Fruit fly (Drosophila melanogaster) whole organism, embryonic: ENCODE measurements around the gene Slimp.
A peak's percentile ranks its signal among the peaks of the same experiment; 100 is the strongest.

Source experiments
- Adf1 ChIP-seq: fragments of 200-800 bp; sonication (Bioruptor generic); IDR thresholded peaks from 2 replicates; pipeline ENCODE4 v1.3.6; 2022; ENCODE audit warnings: missing biosample characterization, missing genetic modification characterization
- BEAF-32 ChIP-seq: fragments of 200-800 bp; sonication (Bioruptor generic); optimal IDR thresholded peaks from 3 replicates; lab custom pipeline; 2017; ENCODE audit warnings: missing biosample characterization, missing genetic modification characterization, mild to moderate bottlenecking, moderate library complexity, missing genetic modification reagents
- CG10267 ChIP-seq: fragments of 200-800 bp; sonication (Bioruptor generic); optimal IDR thresholded peaks from 2 replicates; lab custom pipeline; 2018; ENCODE audit warnings: missing biosample characterization, mild to moderate bottlenecking, missing genetic modification characterization, moderate library complexity
- CG11504 ChIP-seq: fragments of 200-800 bp; sonication (Bioruptor generic); optimal IDR thresholded peaks from 3 replicates; lab custom pipeline; 2019; ENCODE audit warnings: missing biosample characterization, mild to moderate bottlenecking, missing genetic modification characterization, moderate library complexity
- CG12391 ChIP-seq: fragments of 200-800 bp; sonication (Bioruptor generic); optimal IDR thresholded peaks from 3 replicates; lab custom pipeline; 2018; ENCODE audit warnings: missing biosample characterization, mild to moderate bottlenecking, missing genetic modification characterization, moderate library complexity
- CG14860 ChIP-seq: fragments of 200-800 bp; sonication (Bioruptor generic); IDR thresholded peaks from 3 replicates; pipeline ENCODE4 v1.3.6; 2022; ENCODE audit warnings: missing biosample characterization, missing genetic modification characterization; ENCODE audit not compliant: partially characterized antibody
- CG2129 ChIP-seq: fragments of 200-800 bp; sonication (Bioruptor generic); IDR thresholded peaks from 2 replicates; pipeline ENCODE4 v1.3.6; 2022; ENCODE audit warnings: missing biosample characterization, missing genetic modification characterization; ENCODE audit not compliant: partially characterized antibody
- CG2199 ChIP-seq: fragments of 200-800 bp; sonication (Bioruptor generic); IDR thresholded peaks from 3 replicates; pipeline ENCODE4 v1.3.6; 2022; ENCODE audit warnings: missing biosample characterization, missing genetic modification characterization
- CG32767 ChIP-seq: fragments of 200-800 bp; sonication (Bioruptor generic); IDR thresholded peaks from 2 replicates; pipeline ENCODE4 v1.3.6; 2022; ENCODE audit warnings: missing biosample characterization, missing genetic modification characterization
- CG3281 ChIP-seq: fragments of 200-800 bp; sonication (Bioruptor generic); optimal IDR thresholded peaks from 3 replicates; lab custom pipeline; 2017; ENCODE audit warnings: missing biosample characterization, mild to moderate bottlenecking, missing genetic modification characterization
- CG34224 ChIP-seq: fragments of 200-800 bp; sonication (Bioruptor generic); IDR thresholded peaks from 3 replicates; pipeline ENCODE4 v1.3.6; 2022; ENCODE audit warnings: missing biosample characterization, missing genetic modification characterization; ENCODE audit not compliant: partially characterized antibody
- CG4360 ChIP-seq: fragments of 200-800 bp; sonication (Bioruptor generic); IDR thresholded peaks from 2 replicates; pipeline ENCODE4 v1.3.6; 2022; ENCODE audit warnings: missing biosample characterization, missing genetic modification characterization
- CG6765 ChIP-seq: fragments of 200-800 bp; sonication (Bioruptor generic); optimal IDR thresholded peaks from 3 replicates; lab custom pipeline; 2017; ENCODE audit warnings: missing biosample characterization, mild to moderate bottlenecking, missing genetic modification characterization
- CG6813 ChIP-seq: fragments of 200-800 bp; sonication (Bioruptor generic); optimal IDR thresholded peaks from 2 replicates; lab custom pipeline; 2017; ENCODE audit warnings: missing biosample characterization, missing genetic modification characterization, mild to moderate bottlenecking, moderate library complexity, missing genetic modification reagents
- D19B ChIP-seq: fragments of 200-800 bp; sonication (Bioruptor generic); optimal IDR thresholded peaks from 2 replicates; lab custom pipeline; 2017; ENCODE audit warnings: missing biosample characterization, mild to moderate bottlenecking, missing genetic modification characterization
- Dfd ChIP-seq, 2 experiments: fragments of >200 bp; optimal IDR thresholded peaks; 2 replicates each; lab custom pipeline; 2017; ENCODE audit warnings: missing biosample characterization in 2 of 2, missing genetic modification characterization in 2 of 2
- Fer3 ChIP-seq: fragments of 200-800 bp; sonication (Bioruptor generic); optimal IDR thresholded peaks from 2 replicates; lab custom pipeline; 2018; ENCODE audit warnings: missing biosample characterization, mild to moderate bottlenecking, missing genetic modification characterization, moderate library complexity
- HLH3B ChIP-seq: fragments of 200-800 bp; sonication (Bioruptor generic); IDR thresholded peaks from 2 replicates; pipeline ENCODE4 v1.3.6; 2022; ENCODE audit warnings: missing biosample characterization, missing genetic modification characterization
- Hand ChIP-seq: fragments of 200-800 bp; sonication (Bioruptor generic); optimal IDR thresholded peaks from 2 replicates; lab custom pipeline; 2017; ENCODE audit warnings: mild to moderate bottlenecking, missing biosample characterization, missing genetic modification reagents, missing genetic modification characterization
- Hsf ChIP-seq: fragments of 200-800 bp; sonication (Bioruptor generic); optimal IDR thresholded peaks from 3 replicates; lab custom pipeline; 2016; ENCODE audit warnings: missing biosample characterization, missing genetic modification characterization
- Meics ChIP-seq: fragments of 200-800 bp; sonication (Bioruptor generic); optimal IDR thresholded peaks from 2 replicates; lab custom pipeline; 2017; ENCODE audit warnings: missing biosample characterization, mild to moderate bottlenecking, missing genetic modification characterization
- NK7.1 ChIP-seq: fragments of 200-800 bp; sonication (Bioruptor generic); optimal IDR thresholded peaks from 3 replicates; lab custom pipeline; 2016; ENCODE audit warnings: missing biosample characterization, missing genetic modification characterization
- Oli ChIP-seq: fragments of 200-800 bp; sonication (Bioruptor generic); optimal IDR thresholded peaks from 2 replicates; lab custom pipeline; 2018; ENCODE audit warnings: missing biosample characterization, mild to moderate bottlenecking, missing genetic modification characterization, moderate library complexity
- Opbp ChIP-seq: fragments of 200-800 bp; sonication (Bioruptor generic); IDR thresholded peaks from 3 replicates; pipeline ENCODE4 v1.3.6; 2022; ENCODE audit warnings: missing biosample characterization, missing genetic modification characterization; ENCODE audit not compliant: partially characterized antibody
- Sox100B ChIP-seq: fragments of 200-800 bp; sonication (Bioruptor generic); optimal IDR thresholded peaks from 3 replicates; lab custom pipeline; 2018; ENCODE audit warnings: missing biosample characterization, mild to moderate bottlenecking, missing genetic modification characterization
- Sry-β ChIP-seq: fragments of 200-800 bp; sonication (Bioruptor generic); optimal IDR thresholded peaks from 2 replicates; lab custom pipeline; 2018; ENCODE audit warnings: missing biosample characterization, mild to moderate bottlenecking, missing genetic modification characterization, moderate library complexity
- Tbp ChIP-seq: fragments of >200 bp; optimal IDR thresholded peaks from 2 replicates; lab custom pipeline; 2018; ENCODE audit warnings: missing biosample characterization, missing genetic modification characterization
- abd-A ChIP-seq: fragments of 200-800 bp; sonication (Bioruptor generic); optimal IDR thresholded peaks from 3 replicates; lab custom pipeline; 2019; ENCODE audit warnings: missing biosample characterization, mild to moderate bottlenecking, missing genetic modification characterization, moderate library complexity
- ac ChIP-seq: fragments of 200-800 bp; sonication (Bioruptor generic); optimal IDR thresholded peaks from 3 replicates; lab custom pipeline; 2017; ENCODE audit warnings: missing biosample characterization, mild to moderate bottlenecking, missing genetic modification characterization
- ap ChIP-seq: fragments of 200-800 bp; sonication (Bioruptor generic); IDR thresholded peaks from 2 replicates; pipeline ENCODE4 v1.3.6; 2022; ENCODE audit warnings: missing biosample characterization, missing genetic modification characterization
- ash1 ChIP-seq: fragments of 200-800 bp; sonication (Bioruptor generic); optimal IDR thresholded peaks from 2 replicates; lab custom pipeline; 2018; ENCODE audit warnings: missing biosample characterization, mild to moderate bottlenecking, missing genetic modification characterization
- bbx ChIP-seq: fragments of 200-800 bp; sonication (Bioruptor generic); IDR thresholded peaks from 2 replicates; pipeline ENCODE4 v1.3.6; 2022; ENCODE audit warnings: missing biosample characterization, missing genetic modification characterization; ENCODE audit not compliant: partially characterized antibody
- corto ChIP-seq: fragments of 200-800 bp; sonication (Bioruptor generic); optimal IDR thresholded peaks from 2 replicates; lab custom pipeline; 2016; ENCODE audit warnings: missing biosample characterization, mild to moderate bottlenecking, missing genetic modification characterization, moderate library complexity
- crol ChIP-seq: fragments of 200-800 bp; sonication (Bioruptor generic); IDR thresholded peaks from 2 replicates; pipeline ENCODE4 v1.3.6; 2022; ENCODE audit warnings: missing biosample characterization, missing genetic modification characterization
- dan ChIP-seq: fragments of 200-800 bp; sonication (Bioruptor generic); IDR thresholded peaks from 2 replicates; pipeline ENCODE4 v1.3.6; 2022; ENCODE audit warnings: missing biosample characterization, missing genetic modification characterization
- dm ChIP-seq: fragments of 200-800 bp; sonication (Bioruptor generic); optimal IDR thresholded peaks from 3 replicates; lab custom pipeline; 2016; ENCODE audit warnings: missing biosample characterization, missing genetic modification characterization
- dmrt99B ChIP-seq: fragments of 200-800 bp; sonication (Bioruptor generic); optimal IDR thresholded peaks from 2 replicates; lab custom pipeline; 2018; ENCODE audit warnings: missing biosample characterization, mild to moderate bottlenecking, missing genetic modification characterization, moderate library complexity
- en ChIP-seq: fragments of 200-800 bp; sonication (Bioruptor generic); optimal IDR thresholded peaks from 2 replicates; lab custom pipeline; 2016; ENCODE audit warnings: missing biosample characterization, missing genetic modification characterization
- gsb-n ChIP-seq: fragments of 200-800 bp; sonication (Bioruptor generic); optimal IDR thresholded peaks from 3 replicates; lab custom pipeline; 2018; ENCODE audit warnings: missing biosample characterization, mild to moderate bottlenecking, missing genetic modification characterization
- her ChIP-seq: fragments of 200-800 bp; sonication (Bioruptor generic); optimal IDR thresholded peaks from 2 replicates; lab custom pipeline; 2016; ENCODE audit warnings: missing biosample characterization, missing genetic modification characterization
- jigr1 ChIP-seq: fragments of 200-800 bp; sonication (Bioruptor generic); IDR thresholded peaks from 3 replicates; pipeline ENCODE4 v1.3.6; 2022; ENCODE audit warnings: missing biosample characterization, missing genetic modification characterization
- lmd ChIP-seq: fragments of 200-800 bp; sonication (Bioruptor generic); IDR thresholded peaks from 2 replicates; pipeline ENCODE4 v1.3.6; 2022; ENCODE audit warnings: missing biosample characterization, missing genetic modification characterization
- lov ChIP-seq, 2 experiments: fragments of 200-800 bp in 1 of 2; fragments of >200 bp in 1 of 2; sonication (Bioruptor generic) in 1 of 2; IDR thresholded peaks in 1 of 2; optimal IDR thresholded peaks in 1 of 2; 2 replicates in 1 of 2; 3 replicates in 1 of 2; pipeline versions ENCODE4 v1.3.6 to Lab custom; 2017 to 2022; ENCODE audit warnings: missing biosample characterization in 1 of 2, missing genetic modification characterization in 1 of 2
- onecut ChIP-seq: fragments of 200-800 bp; sonication (Bioruptor generic); IDR thresholded peaks from 2 replicates; pipeline ENCODE4 v1.3.6; 2022; ENCODE audit warnings: missing biosample characterization, missing genetic modification characterization
- pan ChIP-seq, 4 experiments: fragments of >200 bp in 3 of 4; fragments of 200-800 bp in 1 of 4; sonication (Bioruptor generic) in 1 of 4; optimal IDR thresholded peaks in 3 of 4; IDR thresholded peaks in 1 of 4; 2 replicates each; pipeline versions ENCODE4 v1.3.6 to Lab custom; 2017 to 2022; ENCODE audit warnings: missing biosample characterization in 2 of 4, missing genetic modification characterization in 2 of 4, mixed read lengths in 1 of 4
- slou ChIP-seq: fragments of 200-800 bp; sonication (Bioruptor generic); optimal IDR thresholded peaks from 3 replicates; lab custom pipeline; 2016; ENCODE audit warnings: missing biosample characterization, missing genetic modification characterization
- sug ChIP-seq: fragments of 200-800 bp; optimal IDR thresholded peaks from 2 replicates; lab custom pipeline; 2019; ENCODE audit warnings: missing biosample characterization, mild to moderate bottlenecking, missing genetic modification characterization, moderate library complexity
- tll ChIP-seq, 2 experiments: fragments of 200-800 bp in 1 of 2; fragments of >200 bp in 1 of 2; sonication (Bioruptor generic) in 1 of 2; optimal IDR thresholded peaks; 2 replicates each; lab custom pipeline; 2017 to 2019; ENCODE audit warnings: missing biosample characterization in 2 of 2, missing genetic modification characterization in 2 of 2, mild to moderate bottlenecking in 1 of 2, moderate library complexity in 1 of 2
- unpg ChIP-seq: fragments of 200-800 bp; sonication (Bioruptor generic); optimal IDR thresholded peaks from 3 replicates; lab custom pipeline; 2018; ENCODE audit warnings: missing biosample characterization, mild to moderate bottlenecking, missing genetic modification characterization, moderate library complexity
- yki ChIP-seq: fragments of >200 bp; optimal IDR thresholded peaks from 3 replicates; lab custom pipeline; 2018

Slimp gene

DNA sequence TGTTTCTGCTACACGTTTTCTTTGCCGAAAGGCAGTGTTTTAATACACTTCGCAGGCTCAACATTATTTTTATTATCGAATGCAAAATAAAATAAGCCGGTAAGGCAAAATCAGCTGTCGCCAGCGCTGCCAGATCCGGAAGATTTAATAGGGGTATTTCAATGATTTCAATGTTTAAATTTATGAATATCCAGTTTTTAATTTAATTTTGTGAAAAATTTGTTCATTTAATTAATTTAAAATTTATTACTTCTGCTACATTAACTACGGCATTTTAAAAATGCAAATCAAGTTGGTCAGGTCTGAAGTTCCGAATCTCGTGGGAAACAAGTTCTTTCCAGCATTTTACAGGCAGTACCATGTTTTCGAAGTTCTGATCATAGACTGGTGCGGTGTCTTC is at the start of gene Slimp (continued):
- TF ChIP-seq HLH3B (GFP tag; lab: Robert Waterston, UW) (no peak), Tbp (GFP tag; lab: Kevin White, UChicago) (no peak), unpg (peak; percentile 11), CG14860 (GFP tag; lab: Robert Waterston, UW) (no peak), Meics (peak; percentile 17), CG2199 (GFP tag; lab: Robert Waterston, UW) (no peak), Fer3 (tag; lab: Kevin White, UChicago) (peak; percentile 5), CG12391 (tag; lab: Kevin White, UChicago) (peak; percentile 40), CG32767 (GFP tag; lab: Robert Waterston, UW) (no peak), abd-A (tag; lab: Kevin White, UChicago) (no peak), slou (GFP tag; lab: Kevin White, UChicago) (no peak), ac (GFP tag; lab: Kevin White, UChicago) (no peak), CG34224 (GFP tag; lab: Robert Waterston, UW) (no peak), lov (optimal IDR thresholded peaks at IDR 0.05; lab: Kevin White, UChicago) (no peak), lov (GFP tag; IDR thresholded peaks at IDR 0.05; lab: Robert Waterston, UW) (no peak), Hsf (peak; percentile 7), tll (GFP tag; optimal IDR thresholded peaks at IDR 0.05; lab: Kevin White, UChicago) (no peak), CG10267 (peak; percentile 21), CG3281 (GFP tag; lab: Kevin White, UChicago) (peak; percentile 6), Opbp (0 out of 3 replicates have a peak, but pooled peaks have one; percentile 46), Adf1 (GFP tag; lab: Robert Waterston, UW) (no peak), crol (GFP tag; lab: Robert Waterston, UW) (no peak), Hand (GFP tag; lab: Kevin White, UChicago) (no peak), onecut (GFP tag; lab: Robert Waterston, UW) (no peak), Sox100B (GFP tag; lab: Kevin White, UChicago) (no peak), D19B (GFP tag; lab: Kevin White, UChicago) (no peak), lmd (GFP tag; lab: Robert Waterston, UW) (no peak), dmrt99B (tag; lab: Kevin White, UChicago) (no peak), CG11504 (tag; lab: Kevin White, UChicago) (peak; percentile 33), CG6765 (GFP tag; lab: Kevin White, UChicago) (no peak), yki (lab: Kevin White, UChicago) (no peak), Oli (tag; lab: Kevin White, UChicago) (no peak), Dfd (GFP tag; optimal IDR thresholded peaks at IDR 0.05; lab: Kevin White, UChicago) (no peak), NK7.1 (GFP tag; lab: Kevin White, UChicago) (no peak), corto (no peak), bbx (GFP tag; lab: Robert Waterston, UW) (no peak), CG6813 (GFP tag; lab: Kevin White, UChicago) (no peak), gsb-n (no peak), pan (optimal IDR thresholded peaks at IDR 0.05; lab: Kevin White, UChicago) (no peak), pan (GFP tag; optimal IDR thresholded peaks at IDR 0.05 in 1 of 2, IDR thresholded peaks at IDR 0.05 in 1 of 2) (no peak), her (GFP tag; lab: Kevin White, UChicago) (no peak), ash1 (GFP tag; lab: Kevin White, UChicago) (no peak), ap (GFP tag; lab: Robert Waterston, UW) (no peak), en (GFP tag; lab: Kevin White, UChicago) (no peak), sug (tag; lab: Kevin White, UChicago) (peak; percentile 21), dan (GFP tag; lab: Robert Waterston, UW) (no peak), Sry-β (GFP tag; lab: Kevin White, UChicago) (no peak), CG4360 (GFP tag; lab: Robert Waterston, UW) (no peak), dm (GFP tag; lab: Kevin White, UChicago) (no peak), jigr1 (GFP tag; lab: Robert Waterston, UW) (no peak), CG2129 (no peak), BEAF-32 (peak; percentile 16)
